Worm (Caenorhabditis elegans) whole organism, L2 larva: Measurements from ENCODE around the gene Y38F1A.1.
A peak's percentile ranks its signal among the peaks of the same experiment; 100 is the strongest.

Experiments used
- fos-1 ChIP-seq: fragments of 150-350 bp; optimal IDR thresholded peaks from 2 replicates; lab custom pipeline; 2014; ENCODE audit warnings: missing biosample characterization, missing genetic modification characterization
- mab-5 ChIP-seq: fragments of 150-350 bp; optimal IDR thresholded peaks from 2 replicates; lab custom pipeline; 2014; ENCODE audit warnings: missing biosample characterization, missing genetic modification characterization
- nhr-129 ChIP-seq: fragments of 150-350 bp; optimal IDR thresholded peaks from 2 replicates; lab custom pipeline; 2014; ENCODE audit warnings: missing biosample characterization, missing genetic modification characterization
- nhr-23 ChIP-seq: fragments of 150-350 bp; optimal IDR thresholded peaks from 2 replicates; lab custom pipeline; 2014; ENCODE audit warnings: missing biosample characterization, missing genetic modification reagents, missing genetic modification characterization

Gene Y38F1A.1

DNA sequence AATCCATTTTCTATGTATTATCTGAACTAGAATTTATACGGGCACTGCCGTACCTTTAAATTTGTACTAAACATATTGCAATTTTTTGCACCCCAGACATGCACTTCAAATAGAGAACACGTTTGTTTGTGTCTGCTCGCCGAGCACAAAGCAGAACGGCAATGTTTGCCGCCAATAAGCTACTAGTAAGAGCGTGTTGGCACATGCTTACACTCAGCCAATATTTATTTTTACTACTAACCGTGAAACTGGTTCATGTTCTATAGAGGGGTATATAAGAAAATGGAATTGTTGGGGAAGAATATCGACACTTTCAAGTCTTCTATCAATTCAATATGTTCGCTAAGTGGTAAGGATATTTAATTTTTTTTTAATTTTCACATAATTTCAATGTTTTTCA lies 47.5 kb downstream of the Y38F1A.1 start, which contains the start of gene nspb-11:
nspb-11 (plus strand) TSS at position 301 of the 400 bp plus-strand sequence.
- TF ChIP-seq mab-5 (tag; lab: Kevin White, UChicago) (no peak), nhr-129 (no peak)

DNA sequence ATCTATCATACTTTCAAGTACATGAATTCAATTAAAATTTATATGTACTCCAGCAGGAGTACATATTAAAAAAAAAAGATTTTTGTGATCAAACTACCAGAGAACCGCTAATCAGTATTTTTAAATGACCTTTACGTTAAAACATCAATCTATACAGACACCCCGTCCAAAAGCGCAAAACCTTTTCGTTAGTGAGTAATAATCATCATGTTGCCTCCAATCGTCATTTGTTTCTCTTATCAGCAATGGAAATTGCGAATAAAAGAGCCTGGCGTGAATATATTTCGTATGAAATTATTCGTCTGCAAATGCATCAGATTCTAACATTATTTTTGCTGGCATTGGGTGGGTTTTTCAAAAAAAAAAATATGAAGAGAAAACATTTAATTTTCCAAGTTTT lies 50.4 kb downstream of the Y38F1A.1 start, which contains the start of gene clec-66:
clec-66 (plus strand) TSS at position 225 of the 400 bp plus-strand sequence.
- TF ChIP-seq nhr-23 (no peak), fos-1 (tag; lab: Kevin White, UChicago) (peak; percentile 91)
- TF ChIP-seq, all 48 proteins: peak for 1
